Worm (Caenorhabditis elegans) whole organism, young adult: ENCODE measurements around the gene tufm-1.

Source experiments
- B0336.3 ChIP-seq: fragments of 200-800 bp; sonication (Bioruptor generic); IDR thresholded peaks from 2 replicates; pipeline ENCODE4 v1.3.6; 2022; ENCODE audit warnings: missing genetic modification characterization, missing compliant biosample characterization
- C17E4.6 ChIP-seq: fragments of 200-800 bp; sonication (Bioruptor generic); IDR thresholded peaks from 2 replicates; pipeline ENCODE4 v1.3.6; 2022; ENCODE audit warnings: missing genetic modification reagents, missing genetic modification characterization, missing compliant biosample characterization
- D2030.7 ChIP-seq: fragments of 200-800 bp; sonication (Bioruptor generic); IDR thresholded peaks from 2 replicates; pipeline ENCODE4 v1.3.6; 2022; ENCODE audit warnings: missing genetic modification reagents, missing genetic modification characterization, missing compliant biosample characterization
- F33H1.4 ChIP-seq: fragments of 200-800 bp; sonication (Bioruptor generic); IDR thresholded peaks from 2 replicates; pipeline ENCODE4 v1.3.6; 2022; ENCODE audit warnings: missing genetic modification reagents, missing genetic modification characterization, missing compliant biosample characterization
- F39B2.1 ChIP-seq: fragments of 200-800 bp; sonication (Bioruptor generic); IDR thresholded peaks from 2 replicates; pipeline ENCODE4 v1.3.6; 2022; ENCODE audit warnings: missing genetic modification reagents, missing genetic modification characterization, missing compliant biosample characterization
- F49E8.2 ChIP-seq: sonication (generic microtip); optimal IDR thresholded peaks from 3 replicates; lab custom pipeline; 2017; ENCODE audit warnings: missing genetic modification characterization, mild to moderate bottlenecking, missing compliant biosample characterization, antibody characterized with exemption, moderate library complexity; ENCODE audit not compliant: insufficient read depth
- F57A8.1 ChIP-seq: fragments of 200-800 bp; sonication (Bioruptor generic); optimal IDR thresholded peaks from 2 replicates; lab custom pipeline; 2018; ENCODE audit warnings: mild to moderate bottlenecking, missing genetic modification characterization, moderate library complexity, missing compliant biosample characterization
- T07F8.4 ChIP-seq: sonication (generic microtip); optimal IDR thresholded peaks from 2 replicates; lab custom pipeline; 2016; ENCODE audit warnings: mild to moderate bottlenecking, missing genetic modification characterization, moderate library complexity, missing compliant biosample characterization
- Y95B8A.8 ChIP-seq: fragments of 200-800 bp; sonication (Bioruptor generic); IDR thresholded peaks from 2 replicates; pipeline ENCODE4 v1.3.6; 2022; ENCODE audit warnings: missing genetic modification reagents, missing genetic modification characterization, missing compliant biosample characterization
- atf-7 ChIP-seq: sonication (generic microtip); optimal IDR thresholded peaks from 2 replicates; lab custom pipeline; 2017; ENCODE audit warnings: mild to moderate bottlenecking, missing genetic modification characterization, missing compliant biosample characterization
- attf-6 ChIP-seq: fragments of 200-800 bp; sonication (Bioruptor generic); IDR thresholded peaks from 2 replicates; pipeline ENCODE4 v1.3.6; 2022; ENCODE audit warnings: missing genetic modification reagents, missing genetic modification characterization, missing compliant biosample characterization
- ccch-3 ChIP-seq: fragments of 200-800 bp; sonication (Bioruptor generic); optimal IDR thresholded peaks from 2 replicates; lab custom pipeline; 2018; ENCODE audit warnings: mild to moderate bottlenecking, missing genetic modification characterization, missing compliant biosample characterization
- cebp-1 ChIP-seq, 2 experiments: fragments of 200-800 bp in 1 of 2; sonication (Bioruptor generic) in 1 of 2; sonication (generic microtip) in 1 of 2; IDR thresholded peaks in 1 of 2; optimal IDR thresholded peaks in 1 of 2; 2 replicates each; pipeline versions ENCODE4 v1.3.6 to Lab custom; 2017 to 2022; ENCODE audit warnings: missing compliant biosample characterization in 2 of 2, missing genetic modification characterization in 2 of 2, mild to moderate bottlenecking in 1 of 2, missing genetic modification reagents in 1 of 2, moderate library complexity in 1 of 2
- ceh-40 ChIP-seq: fragments of 200-800 bp; sonication (Bioruptor generic); IDR thresholded peaks from 2 replicates; pipeline ENCODE4 v1.3.6; 2022; ENCODE audit warnings: missing genetic modification characterization, missing compliant biosample characterization
- dpl-1 ChIP-seq: fragments of 150-350 bp; optimal IDR thresholded peaks from 2 replicates; lab custom pipeline; 2014; ENCODE audit warnings: missing biosample characterization, missing genetic modification reagents, missing genetic modification characterization
- efl-1 ChIP-seq: fragments of 150-350 bp; optimal IDR thresholded peaks from 2 replicates; lab custom pipeline; 2014; ENCODE audit warnings: missing biosample characterization, missing genetic modification reagents, missing genetic modification characterization
- him-1 ChIP-seq: sonication (generic microtip); optimal IDR thresholded peaks from 2 replicates; lab custom pipeline; 2016; ENCODE audit warnings: missing genotype, missing genetic modification reagents, missing genetic modification characterization, missing compliant biosample characterization
- hlh-12 ChIP-seq: sonication (generic microtip); optimal IDR thresholded peaks from 2 replicates; lab custom pipeline; 2016; ENCODE audit warnings: missing genetic modification characterization, missing compliant biosample characterization
- hrde-1 ChIP-seq: sonication (generic microtip); optimal IDR thresholded peaks from 2 replicates; lab custom pipeline; 2016; ENCODE audit warnings: missing genetic modification characterization, mild to moderate bottlenecking, missing compliant biosample characterization, moderate library complexity, missing genotype, missing genetic modification reagents, borderline replicate concordance
- hsf-1 ChIP-seq: fragments of 200-800 bp; sonication (Bioruptor generic); IDR thresholded peaks from 2 replicates; pipeline ENCODE4 v1.3.6; 2022; ENCODE audit warnings: missing genetic modification reagents, missing genetic modification characterization, missing compliant biosample characterization
- lsl-1 ChIP-seq: fragments of 200-800 bp; sonication (Bioruptor generic); optimal IDR thresholded peaks from 2 replicates; lab custom pipeline; 2018; ENCODE audit warnings: mild to moderate bottlenecking, missing genetic modification characterization, moderate library complexity, missing compliant biosample characterization
- lsy-27 ChIP-seq: sonication (generic microtip); optimal IDR thresholded peaks from 2 replicates; lab custom pipeline; 2017; ENCODE audit warnings: missing genetic modification characterization, mild to moderate bottlenecking, missing compliant biosample characterization, antibody characterized with exemption, missing genotype, borderline replicate concordance; ENCODE audit not compliant: insufficient read depth
- madf-6 ChIP-seq: fragments of 200-800 bp; sonication (Bioruptor generic); IDR thresholded peaks from 2 replicates; pipeline ENCODE4 v1.3.6; 2022; ENCODE audit warnings: missing genetic modification reagents, missing genetic modification characterization, missing compliant biosample characterization
- madf-8 ChIP-seq: fragments of 200-800 bp; sonication (Bioruptor generic); conservative IDR thresholded peaks from 2 replicates; pipeline ENCODE4 v1.3.6; 2022; ENCODE audit warnings: missing genetic modification reagents, missing genetic modification characterization, missing compliant biosample characterization
- mcd-1 ChIP-seq: fragments of 200-800 bp; sonication (Bioruptor generic); IDR thresholded peaks from 2 replicates; pipeline ENCODE4 v1.3.6; 2022; ENCODE audit warnings: missing genetic modification reagents, missing genetic modification characterization, missing compliant biosample characterization
- mel-28 ChIP-seq: sonication (generic microtip); optimal IDR thresholded peaks from 2 replicates; lab custom pipeline; 2016; ENCODE audit warnings: borderline replicate concordance, mild to moderate bottlenecking, missing genetic modification characterization, missing compliant biosample characterization
- nhr-120 ChIP-seq: fragments of 200-800 bp; sonication (Bioruptor generic); IDR thresholded peaks from 2 replicates; pipeline ENCODE4 v1.3.6; 2022; ENCODE audit warnings: missing genetic modification characterization, missing compliant biosample characterization
- nhr-179 ChIP-seq: sonication (generic microtip); optimal IDR thresholded peaks from 2 replicates; lab custom pipeline; 2016; ENCODE audit warnings: mild to moderate bottlenecking, missing genetic modification characterization, missing compliant biosample characterization
- nhr-27 ChIP-seq: fragments of 200-800 bp; sonication (Bioruptor generic); optimal IDR thresholded peaks from 2 replicates; lab custom pipeline; 2018; ENCODE audit warnings: mild to moderate bottlenecking, missing genetic modification characterization, moderate library complexity, missing compliant biosample characterization
- pbrm-1 ChIP-seq: fragments of 200-800 bp; sonication (Bioruptor generic); IDR thresholded peaks from 2 replicates; pipeline ENCODE4 v1.3.6; 2022; ENCODE audit warnings: missing genetic modification reagents, missing genetic modification characterization, missing compliant biosample characterization
- rcor-1 ChIP-seq: fragments of 200-800 bp; sonication (Bioruptor generic); IDR thresholded peaks from 2 replicates; pipeline ENCODE4 v1.3.6; 2022; ENCODE audit warnings: missing genetic modification reagents, missing genetic modification characterization, missing compliant biosample characterization
- snpc-1.1 ChIP-seq: sonication (generic microtip); optimal IDR thresholded peaks from 2 replicates; lab custom pipeline; 2017; ENCODE audit warnings: missing genetic modification characterization, mild to moderate bottlenecking, missing compliant biosample characterization, antibody characterized with exemption, moderate library complexity, missing genotype, missing genetic modification reagents; ENCODE audit not compliant: insufficient read depth
- somi-1 ChIP-seq: fragments of 200-800 bp; sonication (Bioruptor generic); optimal IDR thresholded peaks from 2 replicates; lab custom pipeline; 2018; ENCODE audit warnings: mild to moderate bottlenecking, missing genetic modification characterization, missing compliant biosample characterization
- sptf-2 ChIP-seq: fragments of 200-800 bp; sonication (Bioruptor generic); optimal IDR thresholded peaks from 2 replicates; lab custom pipeline; 2018; ENCODE audit warnings: mild to moderate bottlenecking, missing genetic modification characterization, missing compliant biosample characterization
- tbp1 ChIP-seq: fragments of 200-800 bp; sonication (Bioruptor generic); optimal IDR thresholded peaks from 2 replicates; lab custom pipeline; 2018; ENCODE audit warnings: mild to moderate bottlenecking, missing genetic modification characterization, missing compliant biosample characterization
- tbx-9 ChIP-seq: sonication (generic microtip); optimal IDR thresholded peaks from 2 replicates; lab custom pipeline; 2016; ENCODE audit warnings: borderline replicate concordance, missing genetic modification characterization, inconsistent platforms, missing compliant biosample characterization
- unc-62 ChIP-seq: fragments of 150-350 bp; optimal IDR thresholded peaks from 2 replicates; lab custom pipeline; 2014; ENCODE audit warnings: missing biosample characterization, missing genetic modification reagents, missing genetic modification characterization
- xnd-1 ChIP-seq: sonication (generic microtip); optimal IDR thresholded peaks from 2 replicates; lab custom pipeline; 2016; ENCODE audit warnings: missing genotype, missing genetic modification reagents, missing genetic modification characterization, missing compliant biosample characterization
- zfh-2 ChIP-seq: fragments of 200-800 bp; sonication (Bioruptor generic); conservative IDR thresholded peaks from 2 replicates; pipeline ENCODE4 v1.3.6; 2022; ENCODE audit warnings: missing genetic modification reagents, missing genetic modification characterization, missing compliant biosample characterization
- ztf-18 ChIP-seq: sonication (generic microtip); optimal IDR thresholded peaks from 2 replicates; lab custom pipeline; 2016; ENCODE audit warnings: missing genotype, mild to moderate bottlenecking, missing genetic modification characterization, missing compliant biosample characterization
- ztf-6 ChIP-seq: fragments of 200-800 bp; sonication (Bioruptor generic); IDR thresholded peaks from 2 replicates; pipeline ENCODE4 v1.3.6; 2022; ENCODE audit warnings: missing genetic modification reagents, missing genetic modification characterization, missing compliant biosample characterization

The tufm-1 gene

ce11 chrIII:2785840-2786239 is 28.9 kb downstream of the tufm-1 start, which contains the start of gene Y71H2AM.20 (continued):
- TF ChIP-seq F39B2.1 (GFP tag; lab: Robert Waterston, UW) (no peak), ztf-6 (GFP tag; lab: Robert Waterston, UW) (peak; percentile 49; the same call in 1 of the 2 replicates), dpl-1 (peak; percentile 88), zfh-2 (no peak), snpc-1.1 (tag; lab: Kevin White, UChicago) (peak; percentile 71), tbp1 (GFP tag; lab: Kevin White, UChicago) (peak; percentile 77), ceh-40 (no peak), lsy-27 (tag; lab: Kevin White, UChicago) (peak; percentile 69), F49E8.2 (tag; lab: Kevin White, UChicago) (peak; percentile 85), hrde-1 (no peak), attf-6 (0 out of 2 replicates have a peak, but pooled peaks have one; percentile 16), cebp-1 (GFP tag; IDR thresholded peaks at IDR 0.05; lab: Robert Waterston, UW) (peak; percentile 54; the same call in 1 of the 2 replicates), cebp-1 (tag; optimal IDR thresholded peaks at IDR 0.05; lab: Kevin White, UChicago) (peak; percentile 90), atf-7 (tag; lab: Kevin White, UChicago) (peak; percentile 56), ccch-3 (GFP tag; lab: Kevin White, UChicago) (no peak), ztf-18 (peak; percentile 83), nhr-120 (GFP tag; lab: Robert Waterston, UW) (no peak), unc-62 (GFP tag; lab: Kevin White, UChicago) (peak; percentile 62), F57A8.1 (GFP tag; lab: Kevin White, UChicago) (no peak), nhr-179 (tag; lab: Kevin White, UChicago) (no peak), tbx-9 (tag; lab: Kevin White, UChicago) (no peak), hsf-1 (GFP tag; lab: Robert Waterston, UW) (peak; percentile 76; the same call in 1 of the 2 replicates), Y95B8A.8 (GFP tag; lab: Robert Waterston, UW) (peak; percentile 94), nhr-27 (no peak), B0336.3 (GFP tag; lab: Robert Waterston, UW) (peak; percentile 69; the same call in 1 of the 2 replicates), hlh-12 (tag; lab: Kevin White, UChicago) (no peak), sptf-2 (no peak), T07F8.4 (peak; percentile 45), mel-28 (tag; lab: Kevin White, UChicago) (no peak), rcor-1 (GFP tag; lab: Robert Waterston, UW) (peak; percentile 84)

DNA sequence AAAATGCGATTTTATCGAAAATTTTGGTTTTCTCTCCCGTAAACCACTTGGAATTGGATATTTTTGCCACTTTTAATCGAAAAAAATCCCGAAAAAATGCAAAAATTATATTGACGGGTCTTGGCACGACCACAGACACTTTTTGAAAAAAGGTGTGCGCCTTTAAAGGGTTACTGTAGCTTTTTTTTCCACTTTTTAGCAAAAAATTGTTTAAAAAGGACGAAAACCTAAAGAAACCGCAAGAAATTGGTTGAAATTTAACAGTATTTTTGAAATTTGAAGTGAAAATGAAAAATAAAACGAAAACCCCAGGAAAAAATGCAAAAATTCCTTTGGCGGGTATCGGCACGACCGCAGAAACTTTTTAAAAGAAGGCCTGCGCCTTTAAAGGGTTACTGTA is 32.9 kb downstream of the tufm-1 start:
- no peak for TF ChIP-seq somi-1 (GFP tag; lab: Kevin White, UChicago)
- TF ChIP-seq efl-1 = peak; percentile 51
- TF ChIP-seq D2030.7 (GFP tag; lab: Robert Waterston, UW) = peak; percentile 45; the same call in 1 of the 2 replicates
- no peak for TF ChIP-seq sptf-2
- TF ChIP-seq C17E4.6 (GFP tag; lab: Robert Waterston, UW) = no peak
- peak; percentile 30; the same call in 1 of the 2 replicates for TF ChIP-seq mcd-1 (GFP tag; lab: Robert Waterston, UW)
- peak; percentile 50 for TF ChIP-seq madf-8 (GFP tag; lab: Robert Waterston, UW)
- TF ChIP-seq xnd-1 = peak; percentile 87
- TF ChIP-seq tbp1 (GFP tag; lab: Kevin White, UChicago) = peak; percentile 21
- peak; percentile 9; the same call in 1 of the 2 replicates for TF ChIP-seq pbrm-1 (GFP tag; lab: Robert Waterston, UW)
- peak; percentile 84; the same call in 1 of the 2 replicates for TF ChIP-seq madf-6 (GFP tag; lab: Robert Waterston, UW)
- TF ChIP-seq lsl-1 (GFP tag; lab: Kevin White, UChicago) = peak; percentile 98
- TF ChIP-seq dpl-1 = no peak
- TF ChIP-seq F33H1.4 = peak; percentile 80
- TF ChIP-seq him-1 (tag; lab: Kevin White, UChicago) = peak; percentile 24
